Worm (Caenorhabditis elegans): ENCODE measurements around the gene rsu-1.

Gene rsu-1

ce11 chrIII:3502215-3502838 is 30.5 kb downstream of the rsu-1 start, which contains the start of gene M01F1.8 (continued):
- TF ChIP-seq F10B5.3 (tag; optimal IDR thresholded peaks at IDR 0.05): peak; percentile 54
- TF ChIP-seq T26A8.4 (GFP tag; IDR thresholded peaks at IDR 0.05): no peak
- TF ChIP-seq daf-16 (GFP tag; optimal IDR thresholded peaks at IDR 0.05): peak in 1 of 2 experiments; percentile 11
- TF ChIP-seq daf-16 (tag; optimal IDR thresholded peaks at IDR 0.05): peak; percentile 3

ce11 chrIII:3503286-3503685 is 31.5 kb downstream of the rsu-1 start, which contains the start of gene rpl-16:
Gene rpl-16, minus strand, starts transcription at chrIII:3503604.
- TF ChIP-seq fos-1 (tag; optimal IDR thresholded peaks at IDR 0.05) (no peak), lin-13 (GFP tag; optimal IDR thresholded peaks at IDR 0.05) (peak; percentile 27), ama-1 (optimal IDR thresholded peaks at IDR 0.05) (no peak), set-16 (GFP tag; IDR thresholded peaks at IDR 0.05) (peak; percentile 29; the same call in 1 of the 2 replicates), madf-5 (GFP tag; IDR thresholded peaks at IDR 0.05) (0 out of 4 replicates have a peak, but pooled peaks of 1 of the 2 experiments have one; percentile 23), nhr-41 (GFP tag; IDR thresholded peaks at IDR 0.05) (no peak), Y5F2A.4 (GFP tag; optimal IDR thresholded peaks at IDR 0.05) (no peak), php-3 (GFP tag; IDR thresholded peaks at IDR 0.05) (peak; percentile 28; the same call in 1 of the 2 replicates), snpc-1.2 (GFP tag; IDR thresholded peaks at IDR 0.05) (peak; percentile 61; the same call in 1 of the 2 replicates), ctbp-1 (GFP tag; IDR thresholded peaks at IDR 0.05) (peak; percentile 63; the same call in 1 of the 2 replicates), ZK337.2 (GFP tag; IDR thresholded peaks at IDR 0.05) (0 out of 2 replicates have a peak, but pooled peaks have one; percentile 4), vab-7 (GFP tag; IDR thresholded peaks at IDR 0.05) (peak; percentile 22; the same call in 1 of the 2 replicates)

- TF ChIP-seq Y48G9A.11 (GFP tag; IDR thresholded peaks at IDR 0.05) (peak; percentile 30; the same call in 1 of the 2 replicates), tra-1 (GFP tag; IDR thresholded peaks at IDR 0.05) (no peak), ama-1 (optimal IDR thresholded peaks at IDR 0.05) (no peak), aha-1 (tag) (peak; percentile 90)
These were observed 32.4 kb downstream of the rsu-1 start for ce11 chrIII:3504239-3504638.

ce11 chrIII:3505051-3505548 is 33.3 kb downstream of the rsu-1 start, which contains the start of gene lias-1:
Gene lias-1, minus strand, starts transcription at chrIII:3505101.
- TF ChIP-seq F49E8.2 (tag; optimal IDR thresholded peaks at IDR 0.05; ENCODE audit: borderline replicate concordance): no peak
- no peak for TF ChIP-seq dmd-8 (GFP tag; IDR thresholded peaks at IDR 0.05)
- peak; percentile 86 for TF ChIP-seq lin-13 (GFP tag; optimal IDR thresholded peaks at IDR 0.05)
- TF ChIP-seq lin-1 (GFP tag; IDR thresholded peaks at IDR 0.05): no peak
- TF ChIP-seq dpl-1 (GFP tag; optimal IDR thresholded peaks at IDR 0.05): peak; percentile 84
- TF ChIP-seq daf-8 (GFP tag; IDR thresholded peaks at IDR 0.05): no peak
- TF ChIP-seq ceh-82 (tag; optimal IDR thresholded peaks at IDR 0.05): no peak
- peak; percentile 52 for TF ChIP-seq fkh-10 (GFP tag; optimal IDR thresholded peaks at IDR 0.05)
- TF ChIP-seq F44E2.7 (GFP tag; IDR thresholded peaks at IDR 0.05): no peak
- no peak for TF ChIP-seq daf-19 (GFP tag; conservative IDR thresholded peaks at IDR 0.05)
- TF ChIP-seq lsy-2 (tag; optimal IDR thresholded peaks at IDR 0.05): peak; percentile 83 to 98
- TF ChIP-seq nhr-6 (tag; optimal IDR thresholded peaks at IDR 0.05): peak; percentile 73
- TF ChIP-seq ztf-7 (tag; optimal IDR thresholded peaks at IDR 0.05): peak; percentile 6
- TF ChIP-seq Y5F2A.4 (GFP tag; optimal IDR thresholded peaks at IDR 0.05): no peak
- TF ChIP-seq lin-29 (GFP tag; IDR thresholded peaks at IDR 0.05): no peak
- no peak for TF ChIP-seq R02D3.7 (tag; optimal IDR thresholded peaks at IDR 0.05)
- peak in 1 of 2 experiments; percentile 89 for TF ChIP-seq unc-62 (GFP tag; optimal IDR thresholded peaks at IDR 0.05 in 1 of 2)
- no peak for TF ChIP-seq unc-62 (tag; optimal IDR thresholded peaks at IDR 0.05)
- peak; percentile 27 for TF ChIP-seq zfp-2 (tag; optimal IDR thresholded peaks at IDR 0.05)
- TF ChIP-seq spr-3 (GFP tag; optimal IDR thresholded peaks at IDR 0.05): no peak
- TF ChIP-seq mes-2 (tag; optimal IDR thresholded peaks at IDR 0.05; ENCODE audit: poor library complexity, severe bottlenecking): peak; percentile 90
- peak; percentile 30; the same call in 1 of the 2 replicates for TF ChIP-seq arid-1 (GFP tag; conservative IDR thresholded peaks at IDR 0.05)
- no peak for TF ChIP-seq madf-5 (GFP tag; IDR thresholded peaks at IDR 0.05)
- TF ChIP-seq lin-39 (tag; optimal IDR thresholded peaks at IDR 0.05): no peak
- TF ChIP-seq ceh-62 (tag; optimal IDR thresholded peaks at IDR 0.05): no peak
- TF ChIP-seq ZK546.5 (tag; optimal IDR thresholded peaks at IDR 0.05): peak in 1 of 2 experiments; percentile 32
- peak; percentile 79 for TF ChIP-seq mxl-3 (GFP tag; optimal IDR thresholded peaks at IDR 0.05)
- TF ChIP-seq aha-1 (tag): no peak
- TF ChIP-seq ceh-20 (GFP tag; IDR thresholded peaks at IDR 0.05): no peak
- TF ChIP-seq daf-16 (GFP tag; optimal IDR thresholded peaks at IDR 0.05): no peak
- peak; percentile 38 for TF ChIP-seq daf-16 (tag; optimal IDR thresholded peaks at IDR 0.05)
